Worm (Caenorhabditis elegans) whole organism, late embryonic: Measurements from ENCODE around the gene valv-1.

Source experiments
- F13H6.1 ChIP-seq: sonication (generic microtip); optimal IDR thresholded peaks from 2 replicates; lab custom pipeline; 2016; ENCODE audit warnings: missing genetic modification characterization, missing compliant biosample characterization
- K09A11.1 ChIP-seq: sonication (generic microtip); optimal IDR thresholded peaks from 2 replicates; lab custom pipeline; 2017; ENCODE audit warnings: antibody characterized with exemption, mild to moderate bottlenecking, missing genetic modification characterization, missing compliant biosample characterization; ENCODE audit not compliant: insufficient read depth
- T23F11.4 ChIP-seq: fragments of 200-800 bp; sonication (Bioruptor generic); optimal IDR thresholded peaks from 2 replicates; lab custom pipeline; 2018; ENCODE audit warnings: mild to moderate bottlenecking, missing genetic modification characterization, missing compliant biosample characterization
- ahr-1 ChIP-seq: sonication (generic microtip); optimal IDR thresholded peaks from 2 replicates; lab custom pipeline; 2016; ENCODE audit warnings: missing genetic modification characterization, missing compliant biosample characterization
- ceh-18 ChIP-seq: sonication (generic microtip); optimal IDR thresholded peaks from 2 replicates; lab custom pipeline; 2016; ENCODE audit warnings: missing genetic modification characterization, missing compliant biosample characterization
- ceh-19 ChIP-seq: fragments of 200-800 bp; sonication (Bioruptor generic); optimal IDR thresholded peaks from 2 replicates; lab custom pipeline; 2018; ENCODE audit warnings: mild to moderate bottlenecking, missing genetic modification characterization, missing compliant biosample characterization
- ceh-2 ChIP-seq: sonication (generic microtip); optimal IDR thresholded peaks from 2 replicates; lab custom pipeline; 2016; ENCODE audit warnings: missing genotype, missing genetic modification characterization, missing compliant biosample characterization
- ceh-22 ChIP-seq: sonication (generic microtip); optimal IDR thresholded peaks from 2 replicates; lab custom pipeline; 2017; ENCODE audit warnings: missing biosample characterization, missing genetic modification characterization
- ceh-24 ChIP-seq: sonication (generic microtip); optimal IDR thresholded peaks from 2 replicates; lab custom pipeline; 2016; ENCODE audit warnings: mild to moderate bottlenecking, missing genetic modification characterization, missing compliant biosample characterization
- ceh-34 ChIP-seq: sonication (generic microtip); optimal IDR thresholded peaks from 2 replicates; lab custom pipeline; 2016; ENCODE audit warnings: mild to moderate bottlenecking, missing genetic modification characterization, missing compliant biosample characterization
- ceh-45 ChIP-seq: fragments of 200-800 bp; sonication (Bioruptor generic); IDR thresholded peaks from 2 replicates; pipeline ENCODE4 v1.3.6; 2022; ENCODE audit warnings: missing genetic modification reagents, missing genetic modification characterization, missing compliant biosample characterization
- ceh-48 ChIP-seq: sonication (generic microtip); optimal IDR thresholded peaks from 2 replicates; lab custom pipeline; 2016; ENCODE audit warnings: missing genetic modification characterization, inconsistent platforms, missing compliant biosample characterization
- ceh-6 ChIP-seq: fragments of 200-800 bp; sonication (Bioruptor generic); optimal IDR thresholded peaks from 2 replicates; lab custom pipeline; 2018; ENCODE audit warnings: mild to moderate bottlenecking, missing genetic modification characterization, missing compliant biosample characterization
- ceh-9 ChIP-seq: sonication (generic microtip); optimal IDR thresholded peaks from 2 replicates; lab custom pipeline; 2016; ENCODE audit warnings: mild to moderate bottlenecking, missing genetic modification characterization, inconsistent platforms, missing compliant biosample characterization
- che-1 ChIP-seq: sonication (generic microtip); optimal IDR thresholded peaks from 2 replicates; lab custom pipeline; 2016; ENCODE audit warnings: mild to moderate bottlenecking, missing genetic modification characterization, missing compliant biosample characterization
- elt-2 ChIP-seq: sonication (generic microtip); optimal IDR thresholded peaks from 2 replicates; lab custom pipeline; 2016; ENCODE audit warnings: missing genetic modification reagents, missing genetic modification characterization, missing compliant biosample characterization
- elt-4 ChIP-seq: sonication (generic microtip); optimal IDR thresholded peaks from 2 replicates; lab custom pipeline; 2016; ENCODE audit warnings: missing genetic modification characterization, missing compliant biosample characterization
- ets-4 ChIP-seq: sonication (generic microtip); optimal IDR thresholded peaks from 2 replicates; lab custom pipeline; 2016; ENCODE audit warnings: missing genetic modification characterization, missing compliant biosample characterization
- eyg-1 ChIP-seq: sonication (generic microtip); optimal IDR thresholded peaks from 2 replicates; lab custom pipeline; 2016; ENCODE audit warnings: missing genotype, missing genetic modification characterization, missing compliant biosample characterization
- gmeb-2 ChIP-seq: sonication (generic microtip); optimal IDR thresholded peaks from 2 replicates; lab custom pipeline; 2016; ENCODE audit warnings: missing genetic modification characterization, inconsistent platforms, missing compliant biosample characterization
- hlh-15 ChIP-seq: sonication (generic microtip); optimal IDR thresholded peaks from 2 replicates; lab custom pipeline; 2016; ENCODE audit warnings: missing genetic modification characterization, missing compliant biosample characterization
- lim-6 ChIP-seq: sonication (generic microtip); optimal IDR thresholded peaks from 2 replicates; lab custom pipeline; 2016; ENCODE audit warnings: missing genetic modification characterization, missing compliant biosample characterization
- lin-11 ChIP-seq: fragments of 200-800 bp; sonication (Bioruptor generic); optimal IDR thresholded peaks from 2 replicates; lab custom pipeline; 2018; ENCODE audit warnings: mild to moderate bottlenecking, missing genetic modification characterization, missing compliant biosample characterization
- mec-3 ChIP-seq: sonication (generic microtip); optimal IDR thresholded peaks from 2 replicates; lab custom pipeline; 2016; ENCODE audit warnings: borderline replicate concordance, missing genetic modification characterization, missing compliant biosample characterization
- nfya-1 ChIP-seq: sonication (generic microtip); optimal IDR thresholded peaks from 2 replicates; lab custom pipeline; 2017; ENCODE audit warnings: missing genetic modification characterization, mild to moderate bottlenecking, missing compliant biosample characterization, antibody characterized with exemption, moderate library complexity
- npax-4 ChIP-seq: sonication (generic microtip); optimal IDR thresholded peaks from 2 replicates; lab custom pipeline; 2016; ENCODE audit warnings: missing genetic modification characterization, missing compliant biosample characterization
- pag-3 ChIP-seq: sonication (generic microtip); optimal IDR thresholded peaks from 2 replicates; lab custom pipeline; 2016; ENCODE audit warnings: missing compliant biosample characterization, missing genetic modification characterization, borderline replicate concordance
- pat-9 ChIP-seq: fragments of 200-800 bp; sonication (Bioruptor generic); optimal IDR thresholded peaks from 2 replicates; lab custom pipeline; 2018; ENCODE audit warnings: mild to moderate bottlenecking, missing genetic modification characterization, moderate library complexity, missing compliant biosample characterization
- pax-1 ChIP-seq: fragments of 150-350 bp; optimal IDR thresholded peaks from 2 replicates; lab custom pipeline; 2014; ENCODE audit warnings: missing biosample characterization, missing genetic modification characterization
- pha-4 ChIP-seq: fragments of 150-350 bp; optimal IDR thresholded peaks from 2 replicates; lab custom pipeline; 2018; ENCODE audit warnings: missing biosample characterization, missing genetic modification reagents, missing genetic modification characterization
- pros-1 ChIP-seq: fragments of 150-350 bp; optimal IDR thresholded peaks from 2 replicates; lab custom pipeline; 2014; ENCODE audit warnings: missing biosample characterization, missing genetic modification reagents, missing genetic modification characterization
- rnt-1 ChIP-seq: sonication (generic microtip); optimal IDR thresholded peaks from 2 replicates; lab custom pipeline; 2016; ENCODE audit warnings: missing genetic modification characterization, missing compliant biosample characterization
- sox-2 ChIP-seq: fragments of 200-800 bp; sonication (Bioruptor generic); IDR thresholded peaks from 2 replicates; pipeline ENCODE4 v1.3.6; 2022; ENCODE audit warnings: missing genetic modification reagents, missing genetic modification characterization, missing compliant biosample characterization
- sox-4 ChIP-seq: sonication (generic microtip); optimal IDR thresholded peaks from 2 replicates; lab custom pipeline; 2017; ENCODE audit warnings: mild to moderate bottlenecking, missing genetic modification characterization, inconsistent platforms, missing compliant biosample characterization
- tbx-7 ChIP-seq: sonication (generic microtip); optimal IDR thresholded peaks from 2 replicates; lab custom pipeline; 2016; ENCODE audit warnings: missing genotype, missing genetic modification characterization, missing compliant biosample characterization
- ttx-3 ChIP-seq: sonication (generic microtip); optimal IDR thresholded peaks from 2 replicates; lab custom pipeline; 2016; ENCODE audit warnings: missing genetic modification reagents, missing genetic modification characterization, missing compliant biosample characterization
- unc-42 ChIP-seq: sonication (generic microtip); optimal IDR thresholded peaks from 2 replicates; lab custom pipeline; 2016; ENCODE audit warnings: missing genotype, missing genetic modification characterization, missing compliant biosample characterization
- unc-55 ChIP-seq: sonication (generic microtip); optimal IDR thresholded peaks from 2 replicates; lab custom pipeline; 2017; ENCODE audit warnings: missing biosample characterization, missing genetic modification reagents, missing genetic modification characterization
- unc-86 ChIP-seq: sonication (generic microtip); optimal IDR thresholded peaks from 2 replicates; lab custom pipeline; 2016; ENCODE audit warnings: missing genetic modification characterization, missing compliant biosample characterization

Gene valv-1

DNA sequence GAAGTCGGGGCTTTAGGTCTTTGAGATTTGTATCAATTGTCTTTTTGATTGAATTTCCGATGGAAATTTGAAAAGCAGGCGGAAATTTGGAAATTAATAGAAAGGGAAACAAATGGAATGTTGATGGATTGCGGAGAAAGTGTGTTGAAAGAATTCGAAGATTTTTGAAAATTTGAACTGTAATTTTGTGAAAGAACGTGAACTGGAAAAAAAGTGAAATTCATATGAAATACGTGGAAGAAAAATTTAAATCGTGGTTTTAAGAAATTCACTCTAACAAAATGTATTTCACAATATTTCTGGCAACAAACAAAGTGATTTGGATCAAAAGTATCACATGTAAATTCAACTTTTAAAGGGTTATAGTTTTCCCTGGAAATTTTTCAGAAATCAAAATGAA, 859 bp upstream of the valv-1 start, which contains the start of gene B0496.1 (continued):
- no peak for TF ChIP-seq nfya-1 (tag; lab: Kevin White, UChicago)

- TF ChIP-seq elt-2 (tag; lab: Kevin White, UChicago) (peak; percentile 86), lin-11 (tag; lab: Kevin White, UChicago) (no peak), ceh-19 (GFP tag; lab: Kevin White, UChicago) (no peak)
- TF ChIP-seq, all 69 proteins: peak for 1
Measured at ce11 chrIV:7440238-7440637, 4.9 kb downstream of the valv-1 start.

DNA sequence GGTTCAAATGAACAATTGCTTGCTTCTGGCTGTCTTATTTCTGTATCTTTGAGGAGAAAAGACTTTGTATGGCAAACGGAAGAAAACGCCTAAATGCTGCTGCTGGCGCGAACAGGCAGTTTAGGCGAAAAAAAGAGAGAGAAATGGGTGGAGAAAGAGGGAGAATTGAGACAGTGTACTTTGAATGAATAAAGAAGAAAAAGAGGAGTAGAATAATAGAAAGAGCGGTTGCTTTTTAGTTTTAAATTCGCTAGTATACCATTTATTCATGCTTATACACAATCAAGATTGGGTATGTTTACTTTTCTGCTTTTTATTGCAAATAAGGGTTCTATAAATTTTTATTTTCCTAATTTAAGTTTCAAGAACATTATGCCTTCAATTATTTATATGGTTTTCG, 5.8 kb downstream of the valv-1 start:
- TF ChIP-seq unc-42 (tag; lab: Kevin White, UChicago) (no peak), pat-9 (tag; lab: Kevin White, UChicago) (no peak)

ce11 chrIV:7433858-7434257, 11.3 kb downstream of the valv-1 start, which contains the start of gene B0496.11:
Gene B0496.11, minus strand, starts transcription at chrIV:7433958.
- TF ChIP-seq ahr-1 (tag; lab: Kevin White, UChicago) (no peak), pag-3 (tag; lab: Kevin White, UChicago) (no peak), ceh-22 (no peak), elt-4 (tag; lab: Kevin White, UChicago) (no peak), tbx-7 (no peak), lin-11 (tag; lab: Kevin White, UChicago) (no peak), gmeb-2 (tag; lab: Kevin White, UChicago) (no peak), ceh-45 (GFP tag; lab: Robert Waterston, UW) (no peak), rnt-1 (tag; lab: Kevin White, UChicago) (no peak), T23F11.4 (no peak), sox-4 (tag; lab: Kevin White, UChicago) (no peak), mec-3 (no peak), ceh-18 (tag; lab: Kevin White, UChicago) (no peak), pax-1 (tag; lab: Kevin White, UChicago) (no peak), ets-4 (tag; lab: Kevin White, UChicago) (no peak), unc-42 (tag; lab: Kevin White, UChicago) (no peak), ceh-24 (tag; lab: Kevin White, UChicago) (no peak), sox-2 (GFP tag; lab: Robert Waterston, UW) (no peak), K09A11.1 (tag; lab: Kevin White, UChicago) (no peak), ceh-34 (tag; lab: Kevin White, UChicago) (no peak)

- TF ChIP-seq rnt-1 (tag; lab: Kevin White, UChicago) (peak; percentile 23), ceh-18 (tag; lab: Kevin White, UChicago) (peak; percentile 6), che-1 (tag; lab: Kevin White, UChicago) (no peak), unc-55 (GFP tag; lab: Kevin White, UChicago) (peak; percentile 69), F13H6.1 (tag; lab: Kevin White, UChicago) (no peak)
Measured at ce11 chrIV:7428998-7429397, 16.1 kb downstream of the valv-1 start.

ce11 chrIV:7428347-7428746, 16.8 kb downstream of the valv-1 start:
- TF ChIP-seq lin-11 (tag; lab: Kevin White, UChicago) (no peak), tbx-7 (no peak), eyg-1 (tag; lab: Kevin White, UChicago) (no peak), pax-1 (tag; lab: Kevin White, UChicago) (no peak), unc-86 (tag; lab: Kevin White, UChicago) (no peak), K09A11.1 (tag; lab: Kevin White, UChicago) (no peak)
- TF ChIP-seq, all 69 proteins: peak for 0

ce11 chrIV:7426055-7426454, 19.1 kb downstream of the valv-1 start:
- TF ChIP-seq ttx-3 (tag; lab: Kevin White, UChicago): no peak
- no peak for TF ChIP-seq elt-2 (tag; lab: Kevin White, UChicago)
- no peak for TF ChIP-seq ceh-6 (GFP tag; lab: Kevin White, UChicago)
- no peak for TF ChIP-seq unc-42 (tag; lab: Kevin White, UChicago)
- TF ChIP-seq pros-1 (tag; lab: Kevin White, UChicago): no peak
- TF ChIP-seq gmeb-2 (tag; lab: Kevin White, UChicago): no peak
- no peak for TF ChIP-seq npax-4 (tag; lab: Kevin White, UChicago)
- no peak for TF ChIP-seq pat-9 (tag; lab: Kevin White, UChicago)
- no peak for TF ChIP-seq elt-4 (tag; lab: Kevin White, UChicago)
- no peak for TF ChIP-seq ceh-48 (tag; lab: Kevin White, UChicago)
- TF ChIP-seq rnt-1 (tag; lab: Kevin White, UChicago): peak; percentile 51
- TF ChIP-seq unc-55 (GFP tag; lab: Kevin White, UChicago): peak; percentile 73
- TF ChIP-seq lim-6 (tag; lab: Kevin White, UChicago): no peak
- TF ChIP-seq ahr-1 (tag; lab: Kevin White, UChicago): no peak
- no peak for TF ChIP-seq pha-4 (tag; lab: Kevin White, UChicago)
- no peak for TF ChIP-seq ceh-9 (tag; lab: Kevin White, UChicago)
- no peak for TF ChIP-seq hlh-15
- no peak for TF ChIP-seq ceh-2 (tag; lab: Kevin White, UChicago)
